Worm (Caenorhabditis elegans) whole organism, young adult: ENCODE data around the gene fzr-1.

Experiments used
- B0019.2 ChIP-seq: fragments of 200-800 bp; sonication (Bioruptor generic); conservative IDR thresholded peaks from 2 replicates; pipeline ENCODE4 v1.3.6; 2022; ENCODE audit warnings: missing genetic modification reagents, missing genetic modification characterization, missing compliant biosample characterization
- C06A6.2 ChIP-seq: fragments of 200-800 bp; sonication (Bioruptor generic); conservative IDR thresholded peaks from 2 replicates; pipeline ENCODE4 v1.3.6; 2022; ENCODE audit warnings: missing genetic modification characterization, missing compliant biosample characterization
- F10E7.11 ChIP-seq: sonication (generic microtip); optimal IDR thresholded peaks from 2 replicates; lab custom pipeline; 2017; ENCODE audit warnings: mild to moderate bottlenecking, missing genetic modification characterization, moderate library complexity, missing compliant biosample characterization
- F23B12.7 ChIP-seq: sonication (generic microtip); optimal IDR thresholded peaks from 2 replicates; lab custom pipeline; 2017; ENCODE audit warnings: missing genetic modification characterization, mild to moderate bottlenecking, missing compliant biosample characterization, antibody characterized with exemption, moderate library complexity; ENCODE audit not compliant: insufficient read depth
- F33H1.4 ChIP-seq: fragments of 200-800 bp; sonication (Bioruptor generic); IDR thresholded peaks from 2 replicates; pipeline ENCODE4 v1.3.6; 2022; ENCODE audit warnings: missing genetic modification reagents, missing genetic modification characterization, missing compliant biosample characterization
- F39B2.1 ChIP-seq: fragments of 200-800 bp; sonication (Bioruptor generic); IDR thresholded peaks from 2 replicates; pipeline ENCODE4 v1.3.6; 2022; ENCODE audit warnings: missing genetic modification reagents, missing genetic modification characterization, missing compliant biosample characterization
- F55B11.4 ChIP-seq: sonication (generic microtip); optimal IDR thresholded peaks from 2 replicates; lab custom pipeline; 2016; ENCODE audit warnings: missing compliant biosample characterization, missing genetic modification characterization, borderline replicate concordance; ENCODE audit not compliant: insufficient read depth
- K12H6.12 ChIP-seq: fragments of 200-800 bp; sonication (Bioruptor generic); optimal IDR thresholded peaks from 2 replicates; lab custom pipeline; 2018; ENCODE audit warnings: mild to moderate bottlenecking, missing genetic modification characterization, missing compliant biosample characterization
- Y79H2A.3 ChIP-seq: fragments of 200-800 bp; sonication (Bioruptor generic); conservative IDR thresholded peaks from 2 replicates; pipeline ENCODE4 v1.3.6; 2022; ENCODE audit warnings: missing genetic modification reagents, missing genetic modification characterization, missing compliant biosample characterization
- Y95B8A.8 ChIP-seq: fragments of 200-800 bp; sonication (Bioruptor generic); IDR thresholded peaks from 2 replicates; pipeline ENCODE4 v1.3.6; 2022; ENCODE audit warnings: missing genetic modification reagents, missing genetic modification characterization, missing compliant biosample characterization
- attf-5 ChIP-seq: fragments of 200-800 bp; sonication (Bioruptor generic); optimal IDR thresholded peaks from 2 replicates; lab custom pipeline; 2018; ENCODE audit warnings: mild to moderate bottlenecking, missing genetic modification characterization, missing compliant biosample characterization
- bed-2 ChIP-seq: fragments of 200-800 bp; sonication (Bioruptor generic); IDR thresholded peaks from 2 replicates; pipeline ENCODE4 v1.3.6; 2022; ENCODE audit warnings: missing genetic modification reagents, missing genetic modification characterization, missing compliant biosample characterization
- cebp-2 ChIP-seq: fragments of 200-800 bp; sonication (Bioruptor generic); IDR thresholded peaks from 2 replicates; pipeline ENCODE4 v1.3.6; 2022; ENCODE audit warnings: missing genetic modification characterization, missing compliant biosample characterization
- ceh-40 ChIP-seq: fragments of 200-800 bp; sonication (Bioruptor generic); IDR thresholded peaks from 2 replicates; pipeline ENCODE4 v1.3.6; 2022; ENCODE audit warnings: missing genetic modification characterization, missing compliant biosample characterization
- ceh-79 ChIP-seq: sonication (generic microtip); optimal IDR thresholded peaks from 2 replicates; lab custom pipeline; 2017; ENCODE audit warnings: mild to moderate bottlenecking, missing genetic modification characterization, missing compliant biosample characterization
- ceh-91 ChIP-seq: fragments of 200-800 bp; sonication (Bioruptor generic); IDR thresholded peaks from 2 replicates; pipeline ENCODE4 v1.3.6; 2022; ENCODE audit warnings: missing genetic modification reagents, missing genetic modification characterization, missing compliant biosample characterization
- chd-7 ChIP-seq: sonication (generic microtip); optimal IDR thresholded peaks from 2 replicates; lab custom pipeline; 2016; ENCODE audit warnings: mild to moderate bottlenecking, missing genetic modification characterization, moderate library complexity, missing compliant biosample characterization
- dox-1 ChIP-seq: fragments of 200-800 bp; sonication (Bioruptor generic); IDR thresholded peaks from 2 replicates; pipeline ENCODE4 v1.3.6; 2022; ENCODE audit warnings: missing genetic modification reagents, missing genetic modification characterization, missing compliant biosample characterization
- egrh-3 ChIP-seq: fragments of 200-800 bp; sonication (Bioruptor generic); IDR thresholded peaks from 2 replicates; pipeline ENCODE4 v1.3.6; 2022; ENCODE audit warnings: missing genetic modification reagents, missing genetic modification characterization, missing compliant biosample characterization
- ekl-4 ChIP-seq: fragments of 200-800 bp; sonication (Bioruptor generic); IDR thresholded peaks from 2 replicates; pipeline ENCODE4 v1.3.6; 2022; ENCODE audit warnings: missing genetic modification reagents, missing genetic modification characterization, missing compliant biosample characterization
- fkh-3 ChIP-seq: sonication (generic microtip); optimal IDR thresholded peaks from 2 replicates; lab custom pipeline; 2016; ENCODE audit warnings: mild to moderate bottlenecking, missing genetic modification characterization, missing compliant biosample characterization
- lag-1 ChIP-seq: fragments of 200-800 bp; sonication (Bioruptor generic); IDR thresholded peaks from 2 replicates; pipeline ENCODE4 v1.3.6; 2022; ENCODE audit warnings: missing genetic modification reagents, missing genetic modification characterization, missing compliant biosample characterization
- let-607 ChIP-seq, 2 experiments: fragments of 200-800 bp in 1 of 2; sonication (Bioruptor generic) in 1 of 2; sonication (generic microtip) in 1 of 2; optimal IDR thresholded peaks; 2 replicates each; lab custom pipeline; 2016 to 2018; ENCODE audit warnings: mild to moderate bottlenecking in 2 of 2, missing compliant biosample characterization in 2 of 2, missing genetic modification characterization in 2 of 2, moderate library complexity in 2 of 2, missing genotype in 1 of 2
- lin-26 ChIP-seq: fragments of 200-800 bp; sonication (Bioruptor generic); IDR thresholded peaks from 2 replicates; pipeline ENCODE4 v1.3.6; 2022; ENCODE audit warnings: missing genetic modification reagents, missing genetic modification characterization, missing compliant biosample characterization
- lin-35 ChIP-seq, 3 experiments: fragments of 150-350 bp in 2 of 3; sonication (generic microtip) in 1 of 3; optimal IDR thresholded peaks; 2 replicates each; lab custom pipeline; 2014 to 2018; ENCODE audit warnings: missing biosample characterization in 3 of 3, missing genetic modification characterization in 3 of 3, missing genetic modification reagents in 3 of 3
- lin-40 ChIP-seq: sonication (generic microtip); optimal IDR thresholded peaks from 2 replicates; lab custom pipeline; 2016; ENCODE audit warnings: missing genetic modification characterization, mild to moderate bottlenecking, missing compliant biosample characterization, missing genotype, missing genetic modification reagents
- lsl-1 ChIP-seq: fragments of 200-800 bp; sonication (Bioruptor generic); optimal IDR thresholded peaks from 2 replicates; lab custom pipeline; 2018; ENCODE audit warnings: mild to moderate bottlenecking, missing genetic modification characterization, moderate library complexity, missing compliant biosample characterization
- lsy-27 ChIP-seq: sonication (generic microtip); optimal IDR thresholded peaks from 2 replicates; lab custom pipeline; 2017; ENCODE audit warnings: missing genetic modification characterization, mild to moderate bottlenecking, missing compliant biosample characterization, antibody characterized with exemption, missing genotype, borderline replicate concordance; ENCODE audit not compliant: insufficient read depth
- madf-10 ChIP-seq: sonication (generic microtip); optimal IDR thresholded peaks from 2 replicates; lab custom pipeline; 2016; ENCODE audit warnings: mild to moderate bottlenecking, missing genetic modification characterization, missing compliant biosample characterization
- mcd-1 ChIP-seq: fragments of 200-800 bp; sonication (Bioruptor generic); IDR thresholded peaks from 2 replicates; pipeline ENCODE4 v1.3.6; 2022; ENCODE audit warnings: missing genetic modification reagents, missing genetic modification characterization, missing compliant biosample characterization
- mel-28 ChIP-seq: sonication (generic microtip); optimal IDR thresholded peaks from 2 replicates; lab custom pipeline; 2016; ENCODE audit warnings: borderline replicate concordance, mild to moderate bottlenecking, missing genetic modification characterization, missing compliant biosample characterization
- nfya-1 ChIP-seq: sonication (generic microtip); optimal IDR thresholded peaks from 2 replicates; lab custom pipeline; 2017; ENCODE audit warnings: antibody characterized with exemption, missing compliant biosample characterization, missing genetic modification characterization, borderline replicate concordance; ENCODE audit not compliant: insufficient read depth
- nhr-120 ChIP-seq: fragments of 200-800 bp; sonication (Bioruptor generic); IDR thresholded peaks from 2 replicates; pipeline ENCODE4 v1.3.6; 2022; ENCODE audit warnings: missing genetic modification characterization, missing compliant biosample characterization
- nhr-80 ChIP-seq: sonication (generic microtip); optimal IDR thresholded peaks from 2 replicates; lab custom pipeline; 2016; ENCODE audit warnings: missing genetic modification characterization, missing compliant biosample characterization
- nhr-90 ChIP-seq: sonication (generic microtip); optimal IDR thresholded peaks from 2 replicates; lab custom pipeline; 2016; ENCODE audit warnings: missing genotype, mild to moderate bottlenecking, missing genetic modification characterization, missing compliant biosample characterization
- snpc-1.3 ChIP-seq: sonication (generic microtip); optimal IDR thresholded peaks from 2 replicates; lab custom pipeline; 2017; ENCODE audit warnings: missing genetic modification characterization, mild to moderate bottlenecking, missing compliant biosample characterization, antibody characterized with exemption, moderate library complexity, missing genotype, missing genetic modification reagents; ENCODE audit not compliant: insufficient read depth
- tbx-9 ChIP-seq: sonication (generic microtip); optimal IDR thresholded peaks from 2 replicates; lab custom pipeline; 2016; ENCODE audit warnings: borderline replicate concordance, missing genetic modification characterization, inconsistent platforms, missing compliant biosample characterization
- unc-130 ChIP-seq: sonication (generic microtip); optimal IDR thresholded peaks from 2 replicates; lab custom pipeline; 2016; ENCODE audit warnings: missing genetic modification reagents, missing genetic modification characterization, missing compliant biosample characterization
- xnd-1 ChIP-seq: sonication (generic microtip); optimal IDR thresholded peaks from 2 replicates; lab custom pipeline; 2016; ENCODE audit warnings: missing genotype, missing genetic modification reagents, missing genetic modification characterization, missing compliant biosample characterization
- ztf-25 ChIP-seq: fragments of 200-800 bp; sonication (Bioruptor generic); IDR thresholded peaks from 2 replicates; pipeline ENCODE4 v1.3.6; 2022; ENCODE audit warnings: missing genetic modification reagents, missing genetic modification characterization, missing compliant biosample characterization

Gene fzr-1

ce11 chrII:9624110-9624695 is 20.1 kb downstream of the fzr-1 start, which contains the start of the genes dnj-20 and ZK1307.8 (continued):
- TF ChIP-seq nhr-80 (tag; lab: Kevin White, UChicago) (peak; percentile 56), lag-1 (GFP tag; lab: Robert Waterston, UW) (no peak), ceh-40 (GFP tag; lab: Robert Waterston, UW) (no peak), mel-28 (no peak), lin-26 (no peak), let-607 (tag; optimal IDR thresholded peaks at IDR 0.05; lab: Kevin White, UChicago) (peak; percentile 70 to 78), snpc-1.3 (peak; percentile 57), Y95B8A.8 (no peak), ceh-91 (GFP tag; lab: Robert Waterston, UW) (no peak), mcd-1 (GFP tag; lab: Robert Waterston, UW) (0 out of 2 replicates have a peak, but pooled peaks have one; percentile 34), madf-10 (tag; lab: Kevin White, UChicago) (no peak), ekl-4 (GFP tag; lab: Robert Waterston, UW) (no peak), F10E7.11 (no peak), tbx-9 (tag; lab: Kevin White, UChicago) (no peak), cebp-2 (GFP tag; lab: Robert Waterston, UW) (no peak), xnd-1 (peak; percentile 60), fkh-3 (tag; lab: Kevin White, UChicago) (no peak), F33H1.4 (GFP tag; lab: Robert Waterston, UW) (peak; percentile 81), nhr-120 (no peak), attf-5 (GFP tag; lab: Kevin White, UChicago) (peak; percentile 1), lin-35 (GFP tag; optimal IDR thresholded peaks at IDR 0.05; lab: Kevin White, UChicago) (no peak), unc-130 (GFP tag; lab: Kevin White, UChicago) (no peak), egrh-3 (GFP tag; lab: Robert Waterston, UW) (no peak), lsy-27 (tag; lab: Kevin White, UChicago) (no peak), B0019.2 (GFP tag; lab: Robert Waterston, UW) (no peak), dox-1 (GFP tag; lab: Robert Waterston, UW) (no peak), F39B2.1 (no peak), ztf-25 (GFP tag; lab: Robert Waterston, UW) (no peak), chd-7 (tag; lab: Kevin White, UChicago) (no peak), nfya-1 (tag; lab: Kevin White, UChicago) (no peak), Y79H2A.3 (GFP tag; lab: Robert Waterston, UW) (no peak), ceh-79 (tag; lab: Kevin White, UChicago) (no peak), F55B11.4 (tag; lab: Kevin White, UChicago) (no peak), F23B12.7 (tag; lab: Kevin White, UChicago) (no peak), K12H6.12 (no peak), nhr-90 (tag; lab: Kevin White, UChicago) (no peak), bed-2 (GFP tag; lab: Robert Waterston, UW) (no peak), C06A6.2 (no peak), lsl-1 (peak; percentile 82), lin-40 (tag; lab: Kevin White, UChicago) (no peak)
